Fruit fly (Drosophila melanogaster): ENCODE results near the gene CG42464.

Gene CG42464

DNA sequence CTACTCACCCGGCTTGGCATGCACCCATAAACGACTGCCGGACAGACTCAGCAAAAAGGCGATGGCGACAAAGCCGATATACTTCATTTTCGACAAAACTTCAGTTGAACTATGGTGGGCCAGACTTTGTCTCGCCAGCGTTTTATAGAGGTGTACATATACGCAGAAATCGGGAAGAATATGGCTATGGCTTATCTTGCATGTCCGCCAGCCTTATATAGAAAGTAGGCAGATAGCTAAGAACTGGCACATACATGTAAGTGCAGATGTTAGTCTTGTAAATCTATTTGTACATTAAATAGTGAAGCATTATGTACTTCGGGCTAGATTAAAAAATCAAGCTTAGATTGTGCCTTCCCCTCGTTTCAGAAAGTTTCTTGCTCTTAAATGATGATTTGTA lies 6.2 kb upstream of the CG42464 start, which contains the start of gene CG3513:
TSS of gene CG3513 (minus strand) at position 101 of the 400 bp plus-strand sequence.
- no peak for TF ChIP-seq noc (tag; optimal IDR thresholded peaks at IDR 0.05)

DNA sequence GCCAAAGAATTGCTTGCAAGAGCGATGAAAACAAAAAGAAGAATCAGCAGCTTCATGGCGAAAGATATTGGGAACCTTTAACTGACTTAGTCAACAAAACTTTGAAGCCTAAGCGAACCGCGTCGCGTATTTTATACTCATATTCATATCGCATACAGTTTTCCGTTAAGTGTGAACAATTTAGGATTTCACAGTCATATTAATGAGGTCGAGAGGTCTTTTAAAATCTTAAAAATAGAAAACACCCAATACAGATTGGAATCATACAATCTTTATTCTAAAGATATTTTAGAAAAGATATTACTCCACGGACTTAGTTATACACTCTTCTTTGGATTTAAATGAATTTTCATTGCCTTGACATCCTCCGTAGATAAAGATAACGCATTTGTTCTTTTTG lies 5.5 kb upstream of the CG42464 start, which contains the start of gene Acp24A4:
TSS of gene Acp24A4 (minus strand) at position 101 of the 400 bp plus-strand sequence.
- no peak for TF ChIP-seq noc (tag; optimal IDR thresholded peaks at IDR 0.05)

DNA sequence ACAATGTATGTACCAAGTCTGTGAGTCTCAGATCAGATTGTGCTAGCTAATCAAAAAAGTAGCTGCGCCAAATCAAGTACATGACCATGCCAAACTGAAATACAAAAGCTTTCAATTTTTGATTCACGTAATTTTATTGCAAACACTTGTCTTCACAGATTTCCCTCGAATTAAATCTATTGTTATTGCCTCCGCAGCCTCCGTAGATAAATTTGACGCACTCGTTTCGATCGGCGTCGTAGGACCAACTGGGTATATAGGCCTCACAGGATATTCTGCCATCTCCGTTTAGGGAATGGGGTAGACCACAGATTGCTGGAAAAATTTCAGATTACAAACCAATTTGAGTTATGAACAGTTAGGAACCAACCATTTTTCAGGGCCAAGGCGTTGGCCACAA lies 4.3 kb upstream of the CG42464 start, which contains the start of gene CG43165:
TSS of gene CG43165 (minus strand) at position 101 of the 400 bp plus-strand sequence.
- no peak for TF ChIP-seq noc (tag; optimal IDR thresholded peaks at IDR 0.05)

DNA sequence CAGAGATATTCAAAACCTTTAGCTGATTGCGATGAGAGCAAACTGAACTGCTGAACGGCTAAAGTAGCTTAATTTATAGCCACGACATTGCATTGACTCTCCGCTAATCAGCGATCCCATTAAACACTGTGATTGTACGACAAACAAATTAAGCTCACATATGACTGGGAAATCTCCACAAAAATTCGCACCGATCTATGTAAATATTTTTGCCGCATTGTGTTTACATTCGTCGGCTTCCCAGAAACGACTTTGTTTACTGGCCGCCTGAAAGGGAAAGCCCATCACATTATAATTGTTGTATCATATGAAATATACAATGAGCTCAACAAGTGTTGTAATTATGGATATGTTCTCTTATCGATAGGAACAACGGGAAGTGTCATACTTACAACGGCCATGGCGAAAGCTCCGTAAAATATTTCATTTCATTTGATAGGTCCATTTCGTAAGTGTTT lies 3.9 kb upstream of the CG42464 start, which contains the start of gene CG16713:
TSS of gene CG16713 (minus strand) at position 51 of the 458 bp plus-strand sequence.
- TF ChIP-seq noc (tag; optimal IDR thresholded peaks at IDR 0.05) = no peak

DNA sequence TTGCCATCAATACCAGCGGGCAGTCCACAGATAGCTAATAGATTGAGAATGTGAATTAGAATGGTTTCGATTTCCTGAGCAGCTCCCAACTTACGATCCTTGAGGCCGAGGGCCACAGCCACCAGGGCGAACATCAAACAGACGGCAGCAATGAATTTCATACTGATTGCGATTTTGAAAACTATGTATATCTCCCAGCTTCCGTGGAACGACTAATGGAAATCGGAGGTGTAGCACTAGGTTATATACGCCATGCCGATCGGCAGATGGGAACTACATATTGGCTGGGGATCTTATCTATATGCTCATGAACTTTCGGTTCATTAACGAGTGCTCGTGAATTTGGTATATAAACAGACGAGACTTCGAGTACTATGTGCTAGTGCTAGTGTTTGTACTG lies 2.8 kb upstream of the CG42464 start, which contains the start of gene IM33:
TSS of gene IM33 (minus strand) at position 221 of the 400 bp plus-strand sequence.
- TF ChIP-seq noc (tag; optimal IDR thresholded peaks at IDR 0.05) = peak; percentile 13

DNA sequence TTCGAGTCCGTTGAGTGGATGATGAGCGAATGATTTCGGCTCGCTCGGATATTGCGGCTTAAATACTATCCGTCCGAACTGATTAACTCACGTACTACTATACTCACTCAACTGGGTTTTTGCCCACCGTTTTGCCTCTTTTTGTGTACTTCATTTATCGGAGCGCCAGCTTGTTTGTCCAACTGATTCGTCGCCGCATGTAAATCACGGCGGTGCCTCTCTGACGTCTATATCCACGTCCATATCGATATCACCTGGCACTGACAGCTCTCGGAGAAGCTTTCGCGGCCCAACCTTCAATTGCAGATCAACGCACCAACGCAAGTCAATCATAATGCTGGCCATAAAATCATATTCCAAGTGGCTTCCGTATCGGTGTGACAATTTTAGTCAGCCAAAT lies 1.5 kb upstream of the CG42464 start, which contains the start of gene CG3604:
TSS of gene CG3604 (minus strand) at position 101 of the 400 bp plus-strand sequence.
- no peak for TF ChIP-seq noc (tag; optimal IDR thresholded peaks at IDR 0.05)

DNA sequence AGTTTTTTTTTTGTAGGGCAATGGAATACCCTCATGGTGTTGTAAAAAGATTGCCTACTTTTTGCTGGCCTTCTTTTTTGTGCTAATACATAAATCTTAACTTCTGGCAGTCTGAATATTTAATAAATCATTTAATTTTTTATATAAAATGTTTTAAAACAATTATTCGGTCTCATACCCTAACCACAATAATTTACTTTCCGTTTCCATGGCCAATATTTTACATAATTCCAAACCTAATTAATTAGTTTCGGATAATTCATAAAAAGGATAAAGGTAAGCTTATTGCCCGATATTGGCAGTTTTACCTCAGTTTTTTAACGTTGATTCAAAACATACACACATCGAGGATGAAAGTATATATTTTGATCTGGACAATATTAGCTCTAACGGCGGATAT lies 631 bp downstream of the CG42464 start, which contains the start of gene CG42465:
TSS of gene CG42465 (plus strand) at position 301 of the 400 bp plus-strand sequence.
- no peak for TF ChIP-seq noc (tag; optimal IDR thresholded peaks at IDR 0.05)

DNA sequence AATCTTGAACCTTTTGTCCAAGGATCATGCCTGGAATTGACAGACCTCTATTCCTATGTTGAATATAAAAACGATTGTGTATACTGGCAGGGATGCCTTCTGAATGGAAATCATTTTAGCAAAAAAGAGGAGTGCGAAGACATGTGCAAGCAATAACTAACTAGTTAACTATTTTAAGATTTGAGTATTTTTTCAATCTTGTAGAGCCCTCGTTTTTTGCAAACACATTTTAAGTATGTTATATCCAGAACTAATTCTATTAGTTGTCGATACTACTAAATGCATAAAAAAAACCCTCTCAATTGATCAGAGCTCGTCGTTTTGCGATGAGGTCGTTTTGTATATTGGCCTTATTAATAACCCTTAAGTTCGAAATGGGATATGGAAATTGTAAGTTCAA lies 1.1 kb downstream of the CG42464 start, which contains the start of gene Sfp24C1:
TSS of gene Sfp24C1 (plus strand) at position 301 of the 400 bp plus-strand sequence.
- TF ChIP-seq noc (tag; optimal IDR thresholded peaks at IDR 0.05) = no peak

DNA sequence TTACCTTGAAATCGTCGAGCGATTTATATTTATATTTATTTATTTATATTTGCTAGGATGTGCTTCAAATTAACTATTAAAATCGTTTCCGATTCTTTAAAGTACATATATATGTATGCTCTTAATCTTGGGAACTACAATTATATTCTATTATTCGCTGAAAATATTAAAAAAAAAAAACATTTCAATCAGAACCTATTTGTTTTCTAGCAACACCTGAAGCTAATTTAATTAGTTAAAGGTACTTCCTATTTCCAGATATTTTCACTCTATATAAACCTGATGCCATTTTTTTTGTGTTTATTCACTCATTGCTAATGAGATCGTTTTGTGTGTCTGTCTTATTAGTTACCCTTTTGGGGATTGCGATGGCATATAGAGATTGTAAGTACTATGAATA lies 1.7 kb downstream of the CG42464 start, which contains the start of gene CG42467:
TSS of gene CG42467 (plus strand) at position 301 of the 400 bp plus-strand sequence.
- TF ChIP-seq noc (tag; optimal IDR thresholded peaks at IDR 0.05) = no peak

DNA sequence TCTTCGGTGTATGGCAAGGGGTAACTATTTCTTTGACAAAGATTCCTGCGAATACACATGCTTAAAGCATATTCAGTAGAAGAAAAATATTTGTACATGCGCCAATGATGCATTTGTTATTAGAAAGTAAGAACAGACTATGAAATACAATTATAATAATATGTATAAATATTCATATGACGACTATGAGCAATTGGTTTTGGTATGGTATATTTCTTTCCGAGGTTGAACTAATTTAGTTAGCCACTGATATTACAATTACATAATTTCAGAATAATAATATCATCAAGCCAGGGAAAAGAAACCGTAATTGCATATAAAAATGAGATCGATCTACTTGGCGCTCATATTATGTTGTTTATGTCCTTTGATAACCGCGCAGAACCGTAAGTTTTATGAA lies 2.3 kb downstream of the CG42464 start, which contains the start of gene CG43145:
TSS of gene CG43145 (plus strand) at position 301 of the 400 bp plus-strand sequence.
- no peak for TF ChIP-seq noc (tag; optimal IDR thresholded peaks at IDR 0.05)

DNA sequence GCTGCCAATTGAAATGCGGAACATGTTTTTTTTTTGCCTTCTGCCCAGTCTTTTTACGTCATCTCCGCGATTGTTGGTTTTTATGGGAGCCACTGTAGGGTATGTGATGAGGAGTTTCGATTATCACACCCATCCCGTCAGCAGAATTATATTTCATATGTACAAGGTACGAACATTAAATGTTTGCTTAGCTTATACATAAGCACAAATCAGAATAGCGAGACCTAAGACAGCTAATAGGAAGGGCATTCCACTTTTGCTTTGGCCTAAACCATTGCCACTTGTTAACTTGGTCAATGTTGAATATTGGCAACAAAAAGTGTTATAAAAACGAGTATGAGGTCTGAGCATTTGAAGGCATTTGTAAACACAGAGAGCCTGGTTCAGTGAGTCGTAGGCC lies 4.0 kb downstream of the CG42464 start, which contains the start of gene CG2816:
TSS of gene CG2816 (plus strand) at position 400 of the 400 bp plus-strand sequence.
- peak; percentile 94 for TF ChIP-seq noc (tag; optimal IDR thresholded peaks at IDR 0.05)

DNA sequence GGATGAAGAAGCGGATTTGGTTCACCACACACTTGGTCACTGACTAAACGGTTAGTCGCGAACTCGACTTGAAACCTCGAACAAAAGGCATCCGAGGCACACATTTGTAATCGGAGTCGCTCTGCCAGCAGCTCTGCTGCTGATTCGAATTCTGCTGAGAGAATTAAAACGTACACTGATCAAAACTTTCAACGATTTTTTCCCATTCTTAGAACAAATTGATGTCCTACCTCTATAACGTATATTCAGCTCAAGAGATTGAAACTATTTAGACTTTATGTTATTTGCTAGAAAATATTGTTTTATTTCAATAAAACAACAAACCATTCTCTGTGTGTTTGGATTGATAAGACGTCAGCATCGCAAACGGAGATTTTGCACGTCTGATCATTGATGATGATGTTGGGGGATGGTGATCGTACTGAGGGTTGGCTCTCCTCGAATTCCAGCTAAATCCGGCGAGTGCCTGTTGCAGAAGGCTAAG lies 6.2 kb downstream of the CG42464 start, which contains the start of gene CG31778:
TSS of gene CG31778 (minus strand) at position 51 of the 484 bp plus-strand sequence.
- peak; percentile 77 for TF ChIP-seq noc (tag; optimal IDR thresholded peaks at IDR 0.05)

DNA sequence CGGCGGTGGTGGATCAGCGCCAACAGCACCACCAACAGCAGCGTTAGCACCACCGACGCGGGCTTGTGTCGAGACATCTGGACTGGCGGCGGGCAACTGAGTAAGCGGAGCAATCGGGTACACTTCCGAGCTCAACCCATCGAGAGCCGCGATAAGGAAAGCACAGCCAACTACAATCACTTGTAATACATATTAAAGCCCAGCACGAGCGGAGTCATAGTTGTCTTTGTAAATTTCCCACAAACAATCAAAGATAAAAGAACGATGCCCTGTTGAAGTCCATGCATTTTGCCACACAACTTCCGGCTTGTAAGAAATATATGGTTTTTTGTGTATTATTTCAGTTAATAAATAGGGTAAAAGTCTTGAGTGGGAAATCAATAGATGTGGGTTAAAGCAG lies 7.7 kb downstream of the CG42464 start, which contains the start of gene CG31777:
TSS of gene CG31777 (minus strand) at position 101 of the 400 bp plus-strand sequence.
- no peak for TF ChIP-seq noc (tag; optimal IDR thresholded peaks at IDR 0.05)

DNA sequence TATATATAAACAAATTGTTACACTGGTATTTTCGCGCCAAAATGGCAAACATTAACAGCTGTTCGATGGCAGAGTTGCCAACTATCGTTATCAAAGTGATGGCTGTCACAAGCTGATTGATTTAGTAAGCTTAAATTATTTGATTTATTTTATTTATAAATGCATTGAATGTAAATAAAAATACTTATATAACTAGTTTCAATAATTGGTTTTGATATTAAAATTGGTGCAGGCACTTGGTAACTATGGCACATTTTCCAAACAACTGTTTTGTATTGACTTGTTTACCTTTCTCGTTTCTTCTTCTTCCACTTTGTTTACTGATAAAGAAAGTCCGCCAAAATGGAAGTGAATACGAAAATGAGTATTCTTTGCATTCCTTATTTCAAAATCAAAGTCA lies 12.4 kb downstream of the CG42464 start, which contains the start of gene cutlet:
TSS of gene cutlet (minus strand) at position 84 of the 400 bp plus-strand sequence.
- no peak for TF ChIP-seq noc (tag; optimal IDR thresholded peaks at IDR 0.05)

DNA sequence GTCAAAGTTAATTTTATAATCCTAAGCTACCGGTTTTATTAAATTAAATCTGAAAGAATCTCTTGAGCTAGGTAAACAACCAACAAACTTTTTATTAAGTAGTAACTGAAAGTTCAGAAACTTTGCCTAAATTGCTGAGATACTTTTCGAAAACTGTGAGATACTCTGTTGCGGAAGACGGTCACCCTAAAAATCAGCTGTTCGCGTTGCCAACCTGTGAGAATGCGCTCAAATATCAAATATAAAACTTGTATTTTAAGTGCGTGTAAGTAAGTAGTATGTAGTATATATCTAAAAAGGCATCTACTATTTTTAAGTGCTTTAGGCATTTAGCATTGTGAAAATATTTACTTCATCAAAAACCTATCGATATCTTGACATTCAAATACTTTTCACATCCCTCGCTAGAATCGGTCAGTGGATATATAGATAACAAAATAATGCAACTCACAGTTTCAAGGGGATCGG lies 13.7 kb downstream of the CG42464 start, which contains the start of the genes CG31955 and CG2818:
TSS of gene CG31955 (minus strand) at position 157 of the 468 bp plus-strand sequence.
TSS of gene CG2818 (plus strand) at position 412 of the 468 bp plus-strand sequence.
- no peak for TF ChIP-seq noc (tag; optimal IDR thresholded peaks at IDR 0.05)

DNA sequence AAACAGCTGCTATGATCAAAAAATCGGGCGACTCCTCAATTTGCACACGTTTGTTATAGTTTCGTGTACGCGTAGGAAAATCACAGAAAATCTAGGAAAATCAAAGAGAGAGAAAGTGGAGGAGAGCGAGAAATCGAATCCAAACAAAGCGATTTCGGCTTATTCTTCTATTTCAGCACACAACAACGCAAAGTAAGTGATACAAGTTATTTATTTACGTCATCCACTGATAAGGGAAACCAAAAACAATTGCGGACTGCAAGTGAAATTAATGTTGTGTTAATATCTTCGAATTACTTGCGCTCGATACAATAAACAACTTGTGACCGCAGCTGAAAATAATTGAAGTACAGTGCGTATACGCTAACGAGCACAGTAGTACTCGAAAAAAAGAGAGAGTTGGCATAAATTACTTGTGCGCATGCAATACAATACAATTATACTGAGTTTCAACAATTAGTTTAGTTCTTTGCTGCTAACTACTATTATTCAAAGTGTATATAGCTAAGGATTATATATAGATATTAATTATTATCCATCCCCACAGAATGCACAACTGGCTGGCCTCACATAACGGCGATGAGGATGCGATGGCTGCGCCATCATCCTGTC lies 14.4 kb downstream of the CG42464 start:
- no peak for TF ChIP-seq noc (tag; optimal IDR thresholded peaks at IDR 0.05)
